Fruit fly (Drosophila melanogaster): ENCODE data around the gene gammaCOP.

DNA sequence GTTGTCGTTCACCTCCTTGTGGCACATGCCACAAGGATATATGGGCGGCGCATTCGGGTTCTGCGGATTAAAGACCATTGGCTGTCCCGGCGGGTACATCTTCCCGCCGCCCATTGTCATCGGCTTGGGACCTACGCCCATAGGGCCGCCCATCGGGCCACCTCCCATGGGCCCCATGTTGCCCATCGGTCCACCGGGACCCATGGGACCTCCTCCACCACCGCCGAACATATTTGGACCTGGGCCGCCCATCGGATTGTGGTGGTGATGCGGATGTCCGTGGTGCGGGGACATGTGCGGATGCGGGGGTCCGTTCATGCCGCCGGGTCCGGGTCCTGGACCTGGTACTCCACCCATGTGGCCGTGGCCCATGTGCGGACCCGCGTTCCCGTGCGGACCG lies 5.4 kb downstream of the gammaCOP start:
- TF ChIP-seq pad (GFP tag; optimal IDR thresholded peaks at IDR 0.05) (no peak), CG7101 (tag; optimal IDR thresholded peaks at IDR 0.05) (no peak)

All from whole organism, adult.